Fruit fly (Drosophila melanogaster): ENCODE results near the gene repo.

- no peak for TF ChIP-seq CTCF (optimal IDR thresholded peaks at IDR 0.05)
- no peak for TF ChIP-seq CG8478 (optimal IDR thresholded peaks at IDR 0.05)
Measured at dm6 chr3R:18251876-18252275, 15.9 kb downstream of the repo start.

All from S2 (cell line).